Worm (Caenorhabditis elegans): ENCODE data around the gene F22B7.1.

DNA sequence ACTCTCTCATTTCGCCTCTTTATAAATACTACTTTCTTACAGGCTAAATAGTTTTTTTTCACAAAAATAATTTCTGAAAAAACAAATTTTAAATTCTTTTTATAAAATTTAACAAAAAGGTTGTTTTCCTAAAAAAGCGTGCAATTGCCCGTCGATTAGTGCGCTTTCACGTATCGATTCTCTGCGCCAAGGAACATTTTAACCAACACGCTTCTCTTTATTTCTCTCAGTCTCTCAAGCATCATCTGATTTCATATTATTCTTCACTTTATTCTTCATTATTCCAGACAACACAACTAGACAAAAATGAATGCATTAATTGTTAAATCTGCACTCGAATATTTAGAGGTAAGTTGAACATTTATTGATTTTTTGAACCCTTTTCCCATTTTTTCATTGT, 24.5 kb downstream of the F22B7.1 start, which contains the start of gene B0303.4:
- no peak for TF ChIP-seq ccch-3 (GFP tag; optimal IDR thresholded peaks at IDR 0.05)
- TF ChIP-seq zim-3 (tag; optimal IDR thresholded peaks at IDR 0.05), result no peak
- TF ChIP-seq madf-3 (GFP tag; IDR thresholded peaks at IDR 0.05), result no peak
- no peak for TF ChIP-seq snpc-4 (GFP tag; optimal IDR thresholded peaks at IDR 0.05)
- no peak for TF ChIP-seq snpc-4 (tag; optimal IDR thresholded peaks at IDR 0.05)
- TF ChIP-seq snpc-1.1 (tag; optimal IDR thresholded peaks at IDR 0.05; ENCODE audit: insufficient read depth), result no peak
- TF ChIP-seq hmg-20 (GFP tag; IDR thresholded peaks at IDR 0.05), result no peak
- no peak for TF ChIP-seq pha-4 (tag; optimal IDR thresholded peaks at IDR 0.05)
- no peak for TF ChIP-seq nhr-27 (tag; optimal IDR thresholded peaks at IDR 0.05)
- TF ChIP-seq aptf-3 (GFP tag; IDR thresholded peaks at IDR 0.05), result no peak
- TF ChIP-seq unc-130 (GFP tag; optimal IDR thresholded peaks at IDR 0.05), result no peak

Measured in whole organism, young adult.